Worm (Caenorhabditis elegans) whole organism, L2 larva: ENCODE data around the gene tap-1.

Source experiments
- ama-1 ChIP-seq: fragments of 150-350 bp; optimal IDR thresholded peaks from 2 replicates; lab custom pipeline; 2018; ENCODE audit warnings: inconsistent platforms
- egl-27 ChIP-seq: sonication (generic microtip); optimal IDR thresholded peaks from 3 replicates; lab custom pipeline; 2017; ENCODE audit warnings: missing biosample characterization, missing genetic modification reagents, missing genetic modification characterization
- elt-3 ChIP-seq: sonication (generic microtip); optimal IDR thresholded peaks from 2 replicates; lab custom pipeline; 2017; ENCODE audit warnings: missing biosample characterization, missing genetic modification characterization
- lin-13 ChIP-seq: fragments of 150-350 bp; optimal IDR thresholded peaks from 2 replicates; lab custom pipeline; 2014; ENCODE audit warnings: missing biosample characterization, missing genetic modification reagents, missing genetic modification characterization
- nhr-77 ChIP-seq: fragments of 150-350 bp; optimal IDR thresholded peaks from 2 replicates; lab custom pipeline; 2014; ENCODE audit warnings: missing biosample characterization, missing genetic modification characterization
- unc-39 ChIP-seq: fragments of 150-350 bp; optimal IDR thresholded peaks from 2 replicates; lab custom pipeline; 2014; ENCODE audit warnings: missing biosample characterization, missing genetic modification characterization
- zag-1 ChIP-seq: fragments of 150-350 bp; optimal IDR thresholded peaks from 2 replicates; lab custom pipeline; 2014; ENCODE audit warnings: missing biosample characterization, missing genetic modification characterization

DNA sequence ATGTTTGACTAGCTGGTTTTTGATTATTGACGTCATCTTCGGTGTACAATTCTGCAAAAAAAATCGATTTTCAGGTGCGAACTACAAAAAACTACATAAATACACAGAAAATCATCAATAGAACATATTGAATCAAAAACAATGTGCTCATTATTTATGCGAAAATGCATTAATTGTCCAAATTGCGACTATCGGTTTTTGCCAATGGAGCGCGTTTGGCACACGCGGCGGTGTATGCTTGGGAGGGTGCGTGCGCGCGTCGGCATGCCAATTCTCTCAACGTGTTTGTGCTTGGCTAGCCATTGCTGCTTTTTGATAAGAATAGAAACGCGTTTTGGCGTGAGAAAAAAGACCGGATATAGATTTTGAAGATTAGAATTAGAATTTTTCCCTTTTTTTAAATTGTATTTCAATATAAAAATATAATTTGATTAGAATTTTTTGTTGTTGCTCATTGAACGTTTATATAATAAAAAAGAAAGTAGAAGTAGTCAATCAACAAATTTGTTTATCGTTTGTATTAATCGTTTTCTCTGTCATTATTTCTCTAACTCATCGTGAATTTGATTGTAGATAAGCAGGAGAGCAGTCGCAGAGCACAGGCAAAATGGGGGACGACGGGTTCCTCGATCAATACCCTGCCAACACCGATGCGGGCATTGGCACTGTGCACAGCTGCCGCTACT, at the start of gene tap-1, which contains the start of gene C44H4.4:
- TF ChIP-seq zag-1 (tag; lab: Kevin White, UChicago) = no peak
- TF ChIP-seq egl-27 = no peak
- TF ChIP-seq elt-3 (tag; lab: Kevin White, UChicago) = no peak
- TF ChIP-seq nhr-77 (tag; lab: Kevin White, UChicago) = no peak
- TF ChIP-seq ama-1 (lab: Kevin White, UChicago) = no peak
- no peak for TF ChIP-seq lin-13 (GFP tag; lab: Kevin White, UChicago)
- TF ChIP-seq unc-39 (tag; lab: Kevin White, UChicago) = no peak
